Worm (Caenorhabditis elegans): Measurements from ENCODE around the gene mks-1.
A peak's percentile ranks its signal among the peaks of the same experiment; 100 is the strongest.

The mks-1 gene

DNA sequence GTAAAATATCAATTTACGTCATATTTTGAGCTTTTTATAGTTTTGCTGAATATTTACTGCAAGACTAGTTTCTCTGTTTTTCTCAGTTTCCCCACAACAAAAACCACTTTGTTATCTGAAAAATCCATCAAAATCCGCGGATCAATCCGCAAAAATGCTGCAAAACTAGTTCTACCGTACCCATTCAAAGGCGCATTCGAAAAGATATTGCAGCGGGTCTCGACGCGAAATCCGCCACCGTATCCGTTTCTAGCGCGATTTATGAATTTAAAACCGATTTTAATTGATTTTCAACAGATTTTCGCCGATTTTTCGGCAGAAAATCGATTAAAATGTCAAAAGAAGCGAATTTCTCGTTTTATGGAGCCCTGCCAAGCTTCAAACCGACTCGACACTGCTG lies 14.7 kb upstream of the mks-1 start, which contains the start of gene R148.4 (continued):
- TF ChIP-seq egl-27 (tag; optimal IDR thresholded peaks at IDR 0.05): no peak
- 0 out of 2 replicates have a peak, but pooled peaks have one; percentile 43 for TF ChIP-seq Y48G9A.11 (GFP tag; IDR thresholded peaks at IDR 0.05)
- no peak for TF ChIP-seq attf-4 (tag; optimal IDR thresholded peaks at IDR 0.05)
- no peak for TF ChIP-seq zip-11 (GFP tag; IDR thresholded peaks at IDR 0.05)
- TF ChIP-seq Y75B8A.6 (GFP tag; IDR thresholded peaks at IDR 0.05): no peak
- TF ChIP-seq ceh-44 (GFP tag; IDR thresholded peaks at IDR 0.05): no peak
- TF ChIP-seq madf-5 (GFP tag; IDR thresholded peaks at IDR 0.05): no peak
- TF ChIP-seq dpl-1 (GFP tag; optimal IDR thresholded peaks at IDR 0.05): no peak
- no peak for TF ChIP-seq lin-15B (tag; optimal IDR thresholded peaks at IDR 0.05)
- no peak for TF ChIP-seq snpc-4 (tag; optimal IDR thresholded peaks at IDR 0.05)
- TF ChIP-seq duxl-1 (tag; optimal IDR thresholded peaks at IDR 0.05; ENCODE audit: poor library complexity): no peak
- TF ChIP-seq arid-1 (GFP tag; conservative IDR thresholded peaks at IDR 0.05): no peak

DNA sequence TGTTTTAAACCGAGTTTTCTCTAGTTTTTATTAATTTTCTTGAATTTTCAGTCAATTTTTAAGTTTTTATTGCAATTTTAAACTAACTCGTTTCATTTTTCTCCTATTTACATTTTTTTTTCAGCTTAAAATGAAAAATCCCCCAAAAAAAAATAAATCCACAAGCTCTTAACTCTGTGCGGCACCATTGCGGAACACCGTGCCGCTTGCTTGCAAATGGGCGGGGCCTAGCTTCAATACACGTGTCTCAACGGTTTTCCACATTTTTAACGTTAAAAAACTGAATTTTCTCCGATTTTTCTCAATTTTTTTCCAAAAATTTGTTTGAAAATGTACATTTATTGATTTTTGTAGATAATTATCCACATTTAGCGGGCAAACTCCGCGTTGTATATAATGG lies 11.1 kb upstream of the mks-1 start, which contains the start of gene R148.3:
TSS of gene R148.3 (plus strand) at position 347 of the 400 bp plus-strand sequence.
- TF ChIP-seq mxl-3 (GFP tag; optimal IDR thresholded peaks at IDR 0.05) (peak; percentile 92), Y48G9A.11 (GFP tag; IDR thresholded peaks at IDR 0.05) (no peak), tra-1 (GFP tag; IDR thresholded peaks at IDR 0.05) (no peak), F44E2.7 (GFP tag; IDR thresholded peaks at IDR 0.05) (no peak), zag-1 (tag; optimal IDR thresholded peaks at IDR 0.05) (no peak), nhr-28 (tag; optimal IDR thresholded peaks at IDR 0.05) (no peak), duxl-1 (tag; optimal IDR thresholded peaks at IDR 0.05; ENCODE audit: poor library complexity) (peak; percentile 42), hmg-1.1 (GFP tag; IDR thresholded peaks at IDR 0.05) (peak; percentile 53; the same call in 1 of the 2 replicates), daf-12 (tag; optimal IDR thresholded peaks at IDR 0.05) (no peak), aha-1 (tag) (peak; percentile 84), nhr-48 (tag; optimal IDR thresholded peaks at IDR 0.05) (peak; percentile 1), dpl-1 (GFP tag; optimal IDR thresholded peaks at IDR 0.05) (peak; percentile 38), ctbp-1 (GFP tag; IDR thresholded peaks at IDR 0.05) (no peak), nhr-111 (GFP tag; optimal IDR thresholded peaks at IDR 0.05) (no peak), zip-2 (tag; optimal IDR thresholded peaks at IDR 0.05) (no peak), gei-8 (GFP tag; optimal IDR thresholded peaks at IDR 0.05) (no peak), arid-1 (GFP tag; conservative IDR thresholded peaks at IDR 0.05) (0 out of 2 replicates have a peak, but pooled peaks have one; percentile 40), snpc-4 (tag; optimal IDR thresholded peaks at IDR 0.05) (no peak), daf-16 (GFP tag; optimal IDR thresholded peaks at IDR 0.05) (no peak), daf-16 (tag; optimal IDR thresholded peaks at IDR 0.05) (no peak), saeg-2 (GFP tag; IDR thresholded peaks at IDR 0.05) (no peak), F49E8.2 (tag; optimal IDR thresholded peaks at IDR 0.05; ENCODE audit: borderline replicate concordance) (no peak), Y5F2A.4 (GFP tag; optimal IDR thresholded peaks at IDR 0.05) (no peak), attf-4 (tag; optimal IDR thresholded peaks at IDR 0.05) (no peak), ceh-82 (tag; optimal IDR thresholded peaks at IDR 0.05) (no peak), unc-39 (tag; optimal IDR thresholded peaks at IDR 0.05) (no peak), R02D3.7 (tag; optimal IDR thresholded peaks at IDR 0.05) (no peak), nhr-25 (tag; optimal IDR thresholded peaks at IDR 0.05; ENCODE audit: borderline replicate concordance, insufficient read depth) (no peak), nhr-76 (tag; optimal IDR thresholded peaks at IDR 0.05) (no peak), pqm-1 (tag; optimal IDR thresholded peaks at IDR 0.05) (no peak), unc-62 (GFP tag; optimal IDR thresholded peaks at IDR 0.05 in 1 of 2) (no peak), unc-62 (tag; optimal IDR thresholded peaks at IDR 0.05) (no peak), snpc-1.2 (GFP tag; IDR thresholded peaks at IDR 0.05) (no peak), nhr-102 (tag; optimal IDR thresholded peaks at IDR 0.05) (peak; percentile 8), sdz-12 (GFP tag; optimal IDR thresholded peaks at IDR 0.05) (no peak), aly-2 (tag; optimal IDR thresholded peaks at IDR 0.05) (no peak), ztf-11 (tag; optimal IDR thresholded peaks at IDR 0.05) (no peak), F37D6.2 (tag; optimal IDR thresholded peaks at IDR 0.05) (no peak), nhr-41 (GFP tag; IDR thresholded peaks at IDR 0.05) (no peak), ces-1 (GFP tag; optimal IDR thresholded peaks at IDR 0.05) (no peak), nhr-6 (tag; optimal IDR thresholded peaks at IDR 0.05) (no peak), spr-1 (tag; optimal IDR thresholded peaks at IDR 0.05) (peak; percentile 22), zip-11 (GFP tag; IDR thresholded peaks at IDR 0.05) (no peak), D1046.2 (GFP tag; IDR thresholded peaks at IDR 0.05) (no peak), skn-1 (tag; optimal IDR thresholded peaks at IDR 0.05) (no peak), lin-15B (tag; optimal IDR thresholded peaks at IDR 0.05) (no peak), F26F4.8 (GFP tag; conservative IDR thresholded peaks at IDR 0.05) (no peak)

Data from whole organism, L4 larva.